Worm (Caenorhabditis elegans) whole organism, L2 larva: Measurements from ENCODE around the gene Y57A10A.24.

Experiments
- C34F6.9 ChIP-seq: fragments of 150-350 bp; optimal IDR thresholded peaks from 2 replicates; lab custom pipeline; 2014; ENCODE audit warnings: missing biosample characterization, missing genetic modification characterization
- R02D3.7 ChIP-seq: fragments of 150-350 bp; optimal IDR thresholded peaks from 2 replicates; lab custom pipeline; 2014; ENCODE audit warnings: missing biosample characterization, missing genetic modification characterization
- Y55F3AM.14 ChIP-seq: fragments of 200-800 bp; sonication (Bioruptor generic); optimal IDR thresholded peaks from 2 replicates; lab custom pipeline; 2018; ENCODE audit warnings: mild to moderate bottlenecking, missing genetic modification characterization, missing compliant biosample characterization
- alr-1 ChIP-seq: fragments of 150-350 bp; optimal IDR thresholded peaks from 2 replicates; lab custom pipeline; 2014; ENCODE audit warnings: missing biosample characterization, missing genetic modification characterization
- ama-1 ChIP-seq: fragments of 150-350 bp; optimal IDR thresholded peaks from 2 replicates; lab custom pipeline; 2018; ENCODE audit warnings: inconsistent platforms
- blmp-1 ChIP-seq: sonication (generic microtip); optimal IDR thresholded peaks from 2 replicates; lab custom pipeline; 2017; ENCODE audit warnings: missing genetic modification characterization, mild to moderate bottlenecking, missing compliant biosample characterization, antibody characterized with exemption, moderate library complexity; ENCODE audit not compliant: insufficient read depth
- ceh-16 ChIP-seq: fragments of 150-350 bp; optimal IDR thresholded peaks from 2 replicates; lab custom pipeline; 2014; ENCODE audit warnings: missing biosample characterization, missing genetic modification characterization
- ceh-82 ChIP-seq: fragments of 150-350 bp; optimal IDR thresholded peaks from 2 replicates; lab custom pipeline; 2014; ENCODE audit warnings: missing biosample characterization, missing genetic modification characterization
- crh-2 ChIP-seq: sonication (generic microtip); optimal IDR thresholded peaks from 2 replicates; lab custom pipeline; 2017; ENCODE audit warnings: missing biosample characterization, missing genetic modification characterization
- dmd-4 ChIP-seq: sonication (generic microtip); optimal IDR thresholded peaks from 2 replicates; lab custom pipeline; 2017; ENCODE audit warnings: missing biosample characterization, missing genetic modification characterization
- elt-1 ChIP-seq: fragments of 150-350 bp; optimal IDR thresholded peaks from 2 replicates; lab custom pipeline; 2014; ENCODE audit warnings: missing biosample characterization, missing genetic modification characterization
- elt-3 ChIP-seq: sonication (generic microtip); optimal IDR thresholded peaks from 2 replicates; lab custom pipeline; 2017; ENCODE audit warnings: missing biosample characterization, missing genetic modification characterization
- fos-1 ChIP-seq: fragments of 150-350 bp; optimal IDR thresholded peaks from 2 replicates; lab custom pipeline; 2014; ENCODE audit warnings: missing biosample characterization, missing genetic modification characterization
- gmeb-1 ChIP-seq: fragments of 150-350 bp; optimal IDR thresholded peaks from 2 replicates; lab custom pipeline; 2014; ENCODE audit warnings: missing biosample characterization, missing genetic modification characterization
- lin-11 ChIP-seq: fragments of 150-350 bp; sonication (generic microtip); optimal IDR thresholded peaks from 2 replicates; lab custom pipeline; 2014; ENCODE audit warnings: missing biosample characterization, missing genetic modification characterization, inconsistent platforms, mixed read lengths
- lin-13 ChIP-seq: fragments of 150-350 bp; optimal IDR thresholded peaks from 2 replicates; lab custom pipeline; 2014; ENCODE audit warnings: missing biosample characterization, missing genetic modification reagents, missing genetic modification characterization
- lin-39 ChIP-seq: fragments of 150-350 bp; optimal IDR thresholded peaks from 2 replicates; lab custom pipeline; 2014; ENCODE audit warnings: missing biosample characterization, missing genetic modification reagents, missing genetic modification characterization
- lsy-2 ChIP-seq, 2 experiments: fragments of 150-350 bp in 1 of 2; sonication (generic microtip) in 1 of 2; optimal IDR thresholded peaks; 2 replicates each; lab custom pipeline; 2014 to 2017; ENCODE audit warnings: missing biosample characterization in 2 of 2, missing genetic modification characterization in 2 of 2
- mab-5 ChIP-seq: fragments of 150-350 bp; optimal IDR thresholded peaks from 2 replicates; lab custom pipeline; 2014; ENCODE audit warnings: missing biosample characterization, missing genetic modification characterization
- mbf-1 ChIP-seq: sonication (generic microtip); optimal IDR thresholded peaks from 2 replicates; lab custom pipeline; 2017; ENCODE audit warnings: missing biosample characterization, missing genetic modification characterization
- mdl-1 ChIP-seq, 2 experiments: fragments of 150-350 bp in 1 of 2; sonication (generic microtip) in 1 of 2; optimal IDR thresholded peaks; 2 replicates each; lab custom pipeline; 2017; ENCODE audit warnings: missing biosample characterization in 2 of 2, missing genetic modification characterization in 2 of 2
- nhr-10 ChIP-seq: sonication (generic microtip); optimal IDR thresholded peaks from 2 replicates; lab custom pipeline; 2017; ENCODE audit warnings: missing biosample characterization, missing genetic modification characterization
- nhr-11 ChIP-seq: fragments of 150-350 bp; optimal IDR thresholded peaks from 2 replicates; lab custom pipeline; 2014; ENCODE audit warnings: missing biosample characterization, missing genetic modification characterization
- nhr-129 ChIP-seq: fragments of 150-350 bp; optimal IDR thresholded peaks from 2 replicates; lab custom pipeline; 2014; ENCODE audit warnings: missing biosample characterization, missing genetic modification characterization
- nhr-21 ChIP-seq: fragments of 150-350 bp; optimal IDR thresholded peaks from 2 replicates; lab custom pipeline; 2014; ENCODE audit warnings: missing biosample characterization, missing genetic modification characterization
- nhr-23 ChIP-seq: fragments of 150-350 bp; optimal IDR thresholded peaks from 2 replicates; lab custom pipeline; 2014; ENCODE audit warnings: missing biosample characterization, missing genetic modification reagents, missing genetic modification characterization
- nhr-237 ChIP-seq: fragments of 150-350 bp; optimal IDR thresholded peaks from 2 replicates; lab custom pipeline; 2014; ENCODE audit warnings: missing biosample characterization, missing genetic modification characterization
- nhr-25 ChIP-seq: fragments of 150-350 bp; sonication (generic microtip); optimal IDR thresholded peaks from 3 replicates; lab custom pipeline; 2014; ENCODE audit warnings: missing biosample characterization, missing genetic modification characterization
- nhr-6 ChIP-seq: fragments of 150-350 bp; optimal IDR thresholded peaks from 2 replicates; lab custom pipeline; 2014; ENCODE audit warnings: missing biosample characterization, missing genetic modification characterization
- sma-9 ChIP-seq, 2 experiments: fragments of 150-350 bp in 1 of 2; sonication (generic microtip) in 1 of 2; optimal IDR thresholded peaks; 2 replicates each; lab custom pipeline; 2014 to 2016; ENCODE audit warnings: missing genetic modification characterization in 2 of 2, mild to moderate bottlenecking in 1 of 2, missing biosample characterization in 1 of 2, missing compliant biosample characterization in 1 of 2, missing genetic modification reagents in 1 of 2, moderate library complexity in 1 of 2
- snpc-4 ChIP-seq: fragments of 150-350 bp; optimal IDR thresholded peaks from 2 replicates; lab custom pipeline; 2014; ENCODE audit warnings: missing biosample characterization, missing genetic modification characterization
- unc-39 ChIP-seq: fragments of 150-350 bp; optimal IDR thresholded peaks from 2 replicates; lab custom pipeline; 2014; ENCODE audit warnings: missing biosample characterization, missing genetic modification characterization
- unc-62 ChIP-seq: fragments of 150-350 bp; optimal IDR thresholded peaks from 2 replicates; lab custom pipeline; 2014; ENCODE audit warnings: missing biosample characterization, missing genetic modification reagents, missing genetic modification characterization
- zag-1 ChIP-seq: fragments of 150-350 bp; optimal IDR thresholded peaks from 2 replicates; lab custom pipeline; 2014; ENCODE audit warnings: missing biosample characterization, missing genetic modification characterization
- ztf-4 ChIP-seq: fragments of 150-350 bp; optimal IDR thresholded peaks from 2 replicates; lab custom pipeline; 2014; ENCODE audit warnings: missing biosample characterization, missing genetic modification characterization

Y57A10A.24 gene

DNA sequence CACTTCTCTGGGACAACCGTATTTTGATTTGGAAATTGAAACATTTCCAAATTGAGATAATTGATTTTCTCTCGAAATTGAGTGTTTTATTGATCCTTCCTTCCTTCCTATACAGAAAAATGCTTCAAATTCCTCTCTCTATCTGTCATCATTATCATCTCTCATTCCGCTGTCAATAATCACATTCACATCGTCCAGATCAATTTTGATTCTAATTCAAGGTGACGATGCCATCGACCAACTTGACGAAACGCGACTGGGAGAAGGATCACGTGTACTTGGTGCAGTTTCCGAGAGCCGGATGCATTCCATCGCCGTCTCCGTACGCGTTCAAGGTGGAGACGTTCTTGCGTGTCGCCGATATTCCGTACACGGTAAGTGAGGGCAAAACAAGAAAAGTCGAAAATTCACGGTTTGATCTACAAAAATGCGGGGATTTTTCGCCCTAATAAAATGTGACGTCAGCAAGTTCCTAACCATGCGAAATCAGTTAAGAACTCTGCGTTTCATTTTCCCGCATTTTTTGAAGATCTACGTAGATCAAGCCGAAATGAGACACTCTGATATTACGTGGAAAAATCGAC, 21.3 kb downstream of the Y57A10A.24 start, which contains the start of gene faxc-1:
TSS of gene faxc-1 (plus strand) at position 222 of the 584 bp plus-strand sequence.
- TF ChIP-seq lin-11 = no peak
- TF ChIP-seq sma-9 (GFP tag; optimal IDR thresholded peaks at IDR 0.05; lab: Kevin White, UChicago) = peak; percentile 47
- no peak for TF ChIP-seq sma-9 (tag; optimal IDR thresholded peaks at IDR 0.05; lab: Kevin White, UChicago)
- peak; percentile 25 for TF ChIP-seq nhr-25 (tag; lab: Kevin White, UChicago)
- TF ChIP-seq gmeb-1 = peak; percentile 5
- TF ChIP-seq lin-13 (GFP tag; lab: Kevin White, UChicago) = no peak

- TF ChIP-seq lin-39 (tag; lab: Kevin White, UChicago) = no peak
- no peak for TF ChIP-seq Y55F3AM.14 (GFP tag; lab: Kevin White, UChicago)
- no peak for TF ChIP-seq ceh-16 (tag; lab: Kevin White, UChicago)
- no peak for TF ChIP-seq ama-1 (lab: Kevin White, UChicago)
- TF ChIP-seq mbf-1 = no peak
- no peak for TF ChIP-seq R02D3.7
- TF ChIP-seq nhr-23 = no peak
- TF ChIP-seq ztf-4 (tag; lab: Kevin White, UChicago) = no peak
- TF ChIP-seq mab-5 = no peak
- no peak for TF ChIP-seq crh-2 (tag; lab: Kevin White, UChicago)
- no peak for TF ChIP-seq C34F6.9 (tag; lab: Kevin White, UChicago)
- TF ChIP-seq dmd-4 (tag; lab: Kevin White, UChicago) = no peak
- TF ChIP-seq nhr-10 (tag; lab: Kevin White, UChicago) = no peak
- TF ChIP-seq nhr-237 (tag; lab: Kevin White, UChicago) = no peak
- no peak for TF ChIP-seq unc-39
- TF ChIP-seq nhr-11 (tag; lab: Kevin White, UChicago) = no peak
- no peak for TF ChIP-seq unc-62 (GFP tag; lab: Kevin White, UChicago)
These were observed 22.1 kb downstream of the Y57A10A.24 start for ce11 chrII:12264847-12265246.

DNA sequence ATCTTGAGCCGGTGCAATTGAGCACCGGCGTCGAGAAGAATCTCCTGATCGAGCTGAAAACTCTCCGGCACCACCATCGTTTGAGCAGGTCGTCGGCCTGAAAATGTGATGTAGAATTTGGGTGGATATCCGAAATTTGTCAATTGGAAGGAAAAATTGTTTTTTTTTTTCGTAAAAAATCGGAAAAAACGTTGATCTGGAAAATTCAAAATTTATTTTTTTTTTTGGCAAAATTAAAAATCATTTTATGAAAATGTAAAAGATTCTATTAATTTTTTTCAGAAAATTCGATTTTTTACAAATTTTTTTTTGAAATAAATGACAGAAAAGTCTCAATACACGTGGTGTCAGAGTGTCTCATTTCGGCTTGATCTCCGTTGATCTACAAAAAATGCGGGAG, 23.4 kb downstream of the Y57A10A.24 start, which contains the start of gene tric-1B.1:
TSS of gene tric-1B.1 (minus strand) at position 101 of the 400 bp plus-strand sequence.
- no peak for TF ChIP-seq sma-9 (GFP tag; optimal IDR thresholded peaks at IDR 0.05; lab: Kevin White, UChicago)
- no peak for TF ChIP-seq sma-9 (tag; optimal IDR thresholded peaks at IDR 0.05; lab: Kevin White, UChicago)
- TF ChIP-seq mbf-1 = no peak
- TF ChIP-seq lin-11 = no peak
- no peak for TF ChIP-seq nhr-237 (tag; lab: Kevin White, UChicago)
- no peak for TF ChIP-seq alr-1
- TF ChIP-seq crh-2 (tag; lab: Kevin White, UChicago) = no peak
- TF ChIP-seq snpc-4 (tag; lab: Kevin White, UChicago) = no peak
- no peak for TF ChIP-seq nhr-10 (tag; lab: Kevin White, UChicago)
- TF ChIP-seq lsy-2 (tag; optimal IDR thresholded peaks at IDR 0.05; lab: Kevin White, UChicago) = no peak
- TF ChIP-seq gmeb-1 = no peak
- TF ChIP-seq zag-1 = no peak
- TF ChIP-seq nhr-23 = no peak
- TF ChIP-seq nhr-6 (tag; lab: Kevin White, UChicago) = no peak
- no peak for TF ChIP-seq nhr-129 (tag; lab: Kevin White, UChicago)
- TF ChIP-seq lin-13 (GFP tag; lab: Kevin White, UChicago) = no peak
- no peak for TF ChIP-seq nhr-21
- no peak for TF ChIP-seq ceh-82 (tag; lab: Kevin White, UChicago)
- TF ChIP-seq blmp-1 (tag; lab: Kevin White, UChicago) = no peak
- no peak for TF ChIP-seq C34F6.9 (tag; lab: Kevin White, UChicago)
- no peak for TF ChIP-seq elt-3 (tag; lab: Kevin White, UChicago)
- TF ChIP-seq, all 48 proteins: peak for 0

DNA sequence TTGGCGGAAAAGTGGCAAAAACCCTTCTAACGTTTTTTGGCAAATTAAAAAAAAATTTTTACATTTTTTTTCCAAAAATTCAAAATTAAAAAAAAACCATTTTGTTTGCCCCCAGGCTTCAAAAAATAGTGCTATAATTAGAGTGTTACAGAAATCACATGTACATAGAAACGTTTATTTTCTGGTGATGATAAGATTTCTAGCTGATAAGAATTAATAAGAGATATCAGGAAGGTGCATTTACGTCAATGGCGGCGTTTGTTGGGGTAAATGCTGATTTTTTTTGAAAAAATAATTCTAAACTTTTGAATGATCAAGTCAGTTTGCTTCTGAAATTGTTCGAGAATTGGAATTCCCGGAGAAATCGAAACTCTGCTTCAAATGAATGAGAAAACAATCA, 24.1 kb downstream of the Y57A10A.24 start:
- TF ChIP-seq elt-1 (tag; lab: Kevin White, UChicago) = no peak
- TF ChIP-seq nhr-129 (tag; lab: Kevin White, UChicago) = no peak
- TF ChIP-seq fos-1 (tag; lab: Kevin White, UChicago) = peak; percentile 37
- TF ChIP-seq ceh-82 (tag; lab: Kevin White, UChicago) = no peak
- TF ChIP-seq nhr-25 (tag; lab: Kevin White, UChicago) = no peak
- TF ChIP-seq lin-11 = no peak

ce11 chrII:12268857-12269256, 26.1 kb downstream of the Y57A10A.24 start:
- TF ChIP-seq C34F6.9 (tag; lab: Kevin White, UChicago) (peak; percentile 6), nhr-129 (tag; lab: Kevin White, UChicago) (peak; percentile 5), mdl-1 (tag; optimal IDR thresholded peaks at IDR 0.05; lab: Kevin White, UChicago) (no peak), lsy-2 (tag; optimal IDR thresholded peaks at IDR 0.05; lab: Kevin White, UChicago) (peak in 1 of 2 experiments; percentile 45)
